Fruit fly (Drosophila melanogaster) whole organism, larva: ENCODE measurements around the gene CG31793.

Source experiments
- noc ChIP-seq: fragments of 200-800 bp; sonication (Bioruptor generic); optimal IDR thresholded peaks from 3 replicates; lab custom pipeline; 2019; ENCODE audit warnings: missing biosample characterization, mild to moderate bottlenecking, missing genetic modification characterization, moderate library complexity

The CG31793 gene

dm6 chr2L:18980982-18981381 is 22.2 kb upstream of the CG31793 start:
- no peak for TF ChIP-seq noc (tag; lab: Kevin White, UChicago)

dm6 chr2L:18981484-18981883 is 21.7 kb upstream of the CG31793 start:
- no peak for TF ChIP-seq noc (tag; lab: Kevin White, UChicago)

- no peak for TF ChIP-seq noc (tag; lab: Kevin White, UChicago)
Measured at dm6 chr2L:18981947-18982579, 21.1 kb upstream of the CG31793 start.

- no peak for TF ChIP-seq noc (tag; lab: Kevin White, UChicago)
Measured at dm6 chr2L:18982826-18983758, 20.1 kb upstream of the CG31793 start.

dm6 chr2L:18984158-18984557 is 19.0 kb upstream of the CG31793 start:
- TF ChIP-seq noc (tag; lab: Kevin White, UChicago), result no peak

- TF ChIP-seq noc (tag; lab: Kevin White, UChicago), result peak; percentile 83
Measured at dm6 chr2L:18985201-18986124, 17.7 kb upstream of the CG31793 start.

dm6 chr2L:18986125-18986498 is 17.1 kb upstream of the CG31793 start:
- TF ChIP-seq noc (tag; lab: Kevin White, UChicago), result no peak

- TF ChIP-seq noc (tag; lab: Kevin White, UChicago), result peak; percentile 60
Measured at dm6 chr2L:18987078-18987895, 15.9 kb upstream of the CG31793 start, which contains the start of the genes Swip-1 and EMC5. Gene Swip-1, minus strand, starts transcription at chr2L:18987280. Gene EMC5, plus strand, starts transcription at chr2L:18987707.

dm6 chr2L:18990133-18990532 is 13.0 kb upstream of the CG31793 start, which contains the start of gene CG15170:
Gene CG15170, minus strand, starts transcription at chr2L:18990233.
- TF ChIP-seq noc (tag; lab: Kevin White, UChicago), result no peak

- TF ChIP-seq noc (tag; lab: Kevin White, UChicago), result no peak
Measured at dm6 chr2L:18990720-18991119, 12.4 kb upstream of the CG31793 start, which contains the start of gene CG15169. Gene CG15169, plus strand, starts transcription at chr2L:18991020.

- TF ChIP-seq noc (tag; lab: Kevin White, UChicago), result no peak
Measured at dm6 chr2L:18992196-18992595, 11.0 kb upstream of the CG31793 start, which contains the start of gene CG46465. Gene CG46465, plus strand, starts transcription at chr2L:18992496.

- peak; percentile 14 for TF ChIP-seq noc (tag; lab: Kevin White, UChicago)
Measured at dm6 chr2L:18995660-18996417, 7.3 kb upstream of the CG31793 start, which contains the start of gene CG10650. Gene CG10650, minus strand, starts transcription at chr2L:18995934.

dm6 chr2L:18997148-18997547 is 6.0 kb upstream of the CG31793 start, which contains the start of gene CG31792:
Gene CG31792, plus strand, starts transcription at chr2L:18997448.
- no peak for TF ChIP-seq noc (tag; lab: Kevin White, UChicago)
